Worm (Caenorhabditis elegans): ENCODE measurements around the gene Y7A5A.7.

Gene Y7A5A.7

ce11 chrX:15849397-15849935 lies 45.5 kb upstream of the Y7A5A.7 start, which contains the start of gene acl-1 (continued):
- peak; percentile 61 for TF ChIP-seq nhr-11 (tag; optimal IDR thresholded peaks at IDR 0.05)
- TF ChIP-seq lir-3 (tag; optimal IDR thresholded peaks at IDR 0.05; ENCODE audit: poor library complexity), result peak; percentile 86
- TF ChIP-seq grh-1 (GFP tag; IDR thresholded peaks at IDR 0.05), result peak; percentile 82
- TF ChIP-seq nhr-71 (tag; optimal IDR thresholded peaks at IDR 0.05), result peak; percentile 95
- TF ChIP-seq snu-23 (GFP tag; optimal IDR thresholded peaks at IDR 0.05), result peak; percentile 95
- TF ChIP-seq fos-1 (tag; optimal IDR thresholded peaks at IDR 0.05), result peak; percentile 12
- TF ChIP-seq sox-4 (tag; optimal IDR thresholded peaks at IDR 0.05), result peak; percentile 90
- peak; percentile 83 for TF ChIP-seq C04F5.9 (tag; optimal IDR thresholded peaks at IDR 0.05)
- TF ChIP-seq lin-15B (tag; optimal IDR thresholded peaks at IDR 0.05), result peak; percentile 36
- TF ChIP-seq aha-1 (tag; optimal IDR thresholded peaks at IDR 0.05), result no peak
- TF ChIP-seq ceh-82 (tag; optimal IDR thresholded peaks at IDR 0.05), result peak in 2 of 3 experiments; percentile 50 to 70
- peak in 1 of 2 experiments; percentile 83 for TF ChIP-seq ztf-11 (tag; optimal IDR thresholded peaks at IDR 0.05)
- TF ChIP-seq mef-2 (tag; optimal IDR thresholded peaks at IDR 0.05), result no peak
- TF ChIP-seq pqm-1 (tag; optimal IDR thresholded peaks at IDR 0.05), result no peak
- TF ChIP-seq unc-62 (GFP tag; optimal IDR thresholded peaks at IDR 0.05), result no peak
- no peak for TF ChIP-seq C34B4.2 (tag; optimal IDR thresholded peaks at IDR 0.05)
- TF ChIP-seq skn-1 (tag; optimal IDR thresholded peaks at IDR 0.05), result no peak
- TF ChIP-seq C16A3.4 (tag; optimal IDR thresholded peaks at IDR 0.05), result peak; percentile 79
- TF ChIP-seq nhr-237 (tag; optimal IDR thresholded peaks at IDR 0.05), result peak; percentile 30
- TF ChIP-seq ceh-90 (tag; optimal IDR thresholded peaks at IDR 0.05), result peak; percentile 85
- no peak for TF ChIP-seq ceh-63 (GFP tag; optimal IDR thresholded peaks at IDR 0.05)
- peak; percentile 33 for TF ChIP-seq aly-2 (tag; optimal IDR thresholded peaks at IDR 0.05)
- TF ChIP-seq swsn-7 (tag; optimal IDR thresholded peaks at IDR 0.05), result peak; percentile 88
- TF ChIP-seq ceh-8 (GFP tag; optimal IDR thresholded peaks at IDR 0.05), result peak; percentile 51
- TF ChIP-seq nhr-84 (tag; optimal IDR thresholded peaks at IDR 0.05), result no peak
- peak; percentile 85 for TF ChIP-seq rnt-1 (tag; optimal IDR thresholded peaks at IDR 0.05)
- TF ChIP-seq elt-2 (tag; optimal IDR thresholded peaks at IDR 0.05), result peak; percentile 60
- TF ChIP-seq nhr-28 (tag; optimal IDR thresholded peaks at IDR 0.05), result no peak
- peak; percentile 75 for TF ChIP-seq zip-4 (GFP tag; optimal IDR thresholded peaks at IDR 0.05)
- TF ChIP-seq unc-130 (tag; optimal IDR thresholded peaks at IDR 0.05), result peak; percentile 1
- no peak for TF ChIP-seq pag-3 (tag; optimal IDR thresholded peaks at IDR 0.05; ENCODE audit: borderline replicate concordance, insufficient read depth)
- peak; percentile 64 for TF ChIP-seq lin-39 (tag; optimal IDR thresholded peaks at IDR 0.05)
- TF ChIP-seq snpc-4 (tag; optimal IDR thresholded peaks at IDR 0.05), result peak; percentile 49
- TF ChIP-seq pax-3 (tag; optimal IDR thresholded peaks at IDR 0.05), result peak; percentile 89
- peak; percentile 53 for TF ChIP-seq mab-9 (GFP tag; IDR thresholded peaks at IDR 0.05)
- TF ChIP-seq mep-1 (tag; optimal IDR thresholded peaks at IDR 0.05), result peak; percentile 77
- TF ChIP-seq elt-3 (tag; optimal IDR thresholded peaks at IDR 0.05), result peak in 2 of 6 experiments; percentile 4 to 54
- TF ChIP-seq blmp-1 (tag; optimal IDR thresholded peaks at IDR 0.05), result peak; percentile 10
- no peak for TF ChIP-seq ama-1 (optimal IDR thresholded peaks at IDR 0.05)
- TF ChIP-seq lsy-2 (tag; optimal IDR thresholded peaks at IDR 0.05), result peak; percentile 83 to 91
- peak; percentile 90 for TF ChIP-seq fkh-4 (tag; optimal IDR thresholded peaks at IDR 0.05; ENCODE audit: borderline replicate concordance)
- peak; percentile 96 for TF ChIP-seq nhr-85 (tag)
- TF ChIP-seq lin-14 (GFP tag; optimal IDR thresholded peaks at IDR 0.05), result peak; percentile 92
- TF ChIP-seq Y116A8C.19 (tag; optimal IDR thresholded peaks at IDR 0.05; ENCODE audit: borderline replicate concordance), result peak; percentile 49
- peak; percentile 86 for TF ChIP-seq fkh-8 (tag; optimal IDR thresholded peaks at IDR 0.05)
